Worm (Caenorhabditis elegans) whole organism, late embryonic: ENCODE results near the gene C06B3.6.

Experiments used
- K02D7.2 ChIP-seq: sonication (generic microtip); optimal IDR thresholded peaks from 2 replicates; lab custom pipeline; 2017; ENCODE audit warnings: mild to moderate bottlenecking, missing genetic modification characterization, missing compliant biosample characterization
- T23F11.4 ChIP-seq: fragments of 200-800 bp; sonication (Bioruptor generic); optimal IDR thresholded peaks from 2 replicates; lab custom pipeline; 2018; ENCODE audit warnings: mild to moderate bottlenecking, missing genetic modification characterization, missing compliant biosample characterization
- ahr-1 ChIP-seq: sonication (generic microtip); optimal IDR thresholded peaks from 2 replicates; lab custom pipeline; 2016; ENCODE audit warnings: missing genetic modification characterization, missing compliant biosample characterization
- ceh-14 ChIP-seq: sonication (generic microtip); optimal IDR thresholded peaks from 2 replicates; lab custom pipeline; 2016; ENCODE audit warnings: missing genotype, missing genetic modification characterization, missing compliant biosample characterization
- ceh-22 ChIP-seq: sonication (generic microtip); optimal IDR thresholded peaks from 2 replicates; lab custom pipeline; 2017; ENCODE audit warnings: missing biosample characterization, missing genetic modification characterization
- ceh-24 ChIP-seq: sonication (generic microtip); optimal IDR thresholded peaks from 2 replicates; lab custom pipeline; 2016; ENCODE audit warnings: mild to moderate bottlenecking, missing genetic modification characterization, missing compliant biosample characterization
- ceh-30 ChIP-seq: fragments of 150-350 bp; optimal IDR thresholded peaks from 2 replicates; lab custom pipeline; 2014; ENCODE audit warnings: missing biosample characterization, missing genetic modification characterization
- ceh-31 ChIP-seq: sonication (generic microtip); optimal IDR thresholded peaks from 2 replicates; lab custom pipeline; 2016; ENCODE audit warnings: missing genetic modification characterization, missing compliant biosample characterization
- ceh-34 ChIP-seq: sonication (generic microtip); optimal IDR thresholded peaks from 2 replicates; lab custom pipeline; 2016; ENCODE audit warnings: mild to moderate bottlenecking, missing genetic modification characterization, missing compliant biosample characterization
- ceh-48 ChIP-seq: sonication (generic microtip); optimal IDR thresholded peaks from 2 replicates; lab custom pipeline; 2016; ENCODE audit warnings: missing genetic modification characterization, inconsistent platforms, missing compliant biosample characterization
- ceh-9 ChIP-seq: sonication (generic microtip); optimal IDR thresholded peaks from 2 replicates; lab custom pipeline; 2016; ENCODE audit warnings: mild to moderate bottlenecking, missing genetic modification characterization, inconsistent platforms, missing compliant biosample characterization
- che-1 ChIP-seq: sonication (generic microtip); optimal IDR thresholded peaks from 2 replicates; lab custom pipeline; 2016; ENCODE audit warnings: mild to moderate bottlenecking, missing genetic modification characterization, missing compliant biosample characterization
- dmd-4 ChIP-seq: sonication (generic microtip); optimal IDR thresholded peaks from 2 replicates; lab custom pipeline; 2016; ENCODE audit warnings: borderline replicate concordance, missing genetic modification characterization, missing compliant biosample characterization
- elt-2 ChIP-seq: sonication (generic microtip); optimal IDR thresholded peaks from 2 replicates; lab custom pipeline; 2016; ENCODE audit warnings: missing genetic modification reagents, missing genetic modification characterization, missing compliant biosample characterization
- ets-4 ChIP-seq: sonication (generic microtip); optimal IDR thresholded peaks from 2 replicates; lab custom pipeline; 2016; ENCODE audit warnings: missing genetic modification characterization, missing compliant biosample characterization
- hlh-15 ChIP-seq: sonication (generic microtip); optimal IDR thresholded peaks from 2 replicates; lab custom pipeline; 2016; ENCODE audit warnings: missing genetic modification characterization, missing compliant biosample characterization
- hlh-6 ChIP-seq: sonication (generic microtip); optimal IDR thresholded peaks from 2 replicates; lab custom pipeline; 2016; ENCODE audit warnings: missing genotype, missing genetic modification characterization, missing compliant biosample characterization
- hlh-8 ChIP-seq: sonication (generic microtip); optimal IDR thresholded peaks from 2 replicates; lab custom pipeline; 2016; ENCODE audit warnings: missing genotype, missing genetic modification characterization, missing compliant biosample characterization
- lim-6 ChIP-seq: sonication (generic microtip); optimal IDR thresholded peaks from 2 replicates; lab custom pipeline; 2016; ENCODE audit warnings: missing genetic modification characterization, missing compliant biosample characterization
- lin-11 ChIP-seq: fragments of 200-800 bp; sonication (Bioruptor generic); optimal IDR thresholded peaks from 2 replicates; lab custom pipeline; 2018; ENCODE audit warnings: mild to moderate bottlenecking, missing genetic modification characterization, missing compliant biosample characterization
- madf-2 ChIP-seq: sonication (generic microtip); optimal IDR thresholded peaks from 2 replicates; lab custom pipeline; 2017; ENCODE audit warnings: missing genetic modification characterization, missing compliant biosample characterization
- mec-3 ChIP-seq: sonication (generic microtip); optimal IDR thresholded peaks from 2 replicates; lab custom pipeline; 2016; ENCODE audit warnings: borderline replicate concordance, missing genetic modification characterization, missing compliant biosample characterization
- odd-2 ChIP-seq: sonication (generic microtip); optimal IDR thresholded peaks from 2 replicates; lab custom pipeline; 2017; ENCODE audit warnings: antibody characterized with exemption, mild to moderate bottlenecking, missing genetic modification characterization, missing compliant biosample characterization
- pat-9 ChIP-seq: fragments of 200-800 bp; sonication (Bioruptor generic); optimal IDR thresholded peaks from 2 replicates; lab custom pipeline; 2018; ENCODE audit warnings: mild to moderate bottlenecking, missing genetic modification characterization, moderate library complexity, missing compliant biosample characterization
- pax-1 ChIP-seq: fragments of 150-350 bp; optimal IDR thresholded peaks from 2 replicates; lab custom pipeline; 2014; ENCODE audit warnings: missing biosample characterization, missing genetic modification characterization
- pha-2 ChIP-seq: sonication (generic microtip); optimal IDR thresholded peaks from 2 replicates; lab custom pipeline; 2017; ENCODE audit warnings: mild to moderate bottlenecking, missing genetic modification characterization, missing compliant biosample characterization
- pqm-1 ChIP-seq: sonication (generic microtip); optimal IDR thresholded peaks from 2 replicates; lab custom pipeline; 2016; ENCODE audit warnings: missing genetic modification characterization, missing compliant biosample characterization
- ref-2 ChIP-seq: sonication (generic microtip); optimal IDR thresholded peaks from 2 replicates; lab custom pipeline; 2016; ENCODE audit warnings: missing genetic modification characterization, missing compliant biosample characterization
- rnt-1 ChIP-seq: sonication (generic microtip); optimal IDR thresholded peaks from 2 replicates; lab custom pipeline; 2016; ENCODE audit warnings: missing genetic modification characterization, missing compliant biosample characterization
- sdc-2 ChIP-seq: sonication (generic microtip); optimal IDR thresholded peaks from 2 replicates; lab custom pipeline; 2016; ENCODE audit warnings: missing genotype, missing genetic modification characterization, missing compliant biosample characterization
- tbx-7 ChIP-seq: sonication (generic microtip); optimal IDR thresholded peaks from 2 replicates; lab custom pipeline; 2016; ENCODE audit warnings: missing genotype, missing genetic modification characterization, missing compliant biosample characterization
- unc-3 ChIP-seq, 2 experiments: fragments of 200-800 bp in 1 of 2; sonication (Bioruptor generic) in 1 of 2; sonication (generic microtip) in 1 of 2; conservative IDR thresholded peaks in 1 of 2; optimal IDR thresholded peaks in 1 of 2; 2 replicates each; pipeline versions ENCODE4 v1.3.6 to Lab custom; 2016 to 2022; ENCODE audit warnings: missing compliant biosample characterization in 2 of 2, missing genetic modification characterization in 2 of 2, missing genetic modification reagents in 1 of 2
- unc-42 ChIP-seq: sonication (generic microtip); optimal IDR thresholded peaks from 2 replicates; lab custom pipeline; 2016; ENCODE audit warnings: missing genotype, missing genetic modification characterization, missing compliant biosample characterization
- unc-55 ChIP-seq: sonication (generic microtip); optimal IDR thresholded peaks from 2 replicates; lab custom pipeline; 2017; ENCODE audit warnings: missing biosample characterization, missing genetic modification reagents, missing genetic modification characterization
- zip-5 ChIP-seq: sonication (generic microtip); optimal IDR thresholded peaks from 2 replicates; lab custom pipeline; 2016; ENCODE audit warnings: missing genetic modification characterization, missing compliant biosample characterization
- ztf-16 ChIP-seq: sonication (generic microtip); optimal IDR thresholded peaks from 2 replicates; lab custom pipeline; 2017; ENCODE audit warnings: missing genetic modification characterization, missing compliant biosample characterization

C06B3.6 gene

ce11 chrV:13908916-13909176 is at the start of gene C06B3.6:
Gene C06B3.6, minus strand, starts transcription at chrV:13908967.
- TF ChIP-seq unc-3 (GFP tag; conservative IDR thresholded peaks at IDR 0.05; lab: Robert Waterston, UW) (no peak), unc-3 (tag; optimal IDR thresholded peaks at IDR 0.05; lab: Kevin White, UChicago) (no peak), ref-2 (tag; lab: Kevin White, UChicago) (no peak), che-1 (no peak), ceh-48 (tag; lab: Kevin White, UChicago) (no peak), ets-4 (tag; lab: Kevin White, UChicago) (no peak), lim-6 (tag; lab: Kevin White, UChicago) (no peak), ceh-34 (tag; lab: Kevin White, UChicago) (no peak), pha-2 (tag; lab: Kevin White, UChicago) (no peak), unc-55 (GFP tag; lab: Kevin White, UChicago) (no peak), ceh-9 (tag; lab: Kevin White, UChicago) (no peak), ceh-31 (no peak), ahr-1 (tag; lab: Kevin White, UChicago) (no peak), hlh-15 (no peak), pat-9 (tag; lab: Kevin White, UChicago) (no peak), lin-11 (tag; lab: Kevin White, UChicago) (no peak), hlh-8 (tag; lab: Kevin White, UChicago) (no peak), dmd-4 (tag; lab: Kevin White, UChicago) (no peak)

DNA sequence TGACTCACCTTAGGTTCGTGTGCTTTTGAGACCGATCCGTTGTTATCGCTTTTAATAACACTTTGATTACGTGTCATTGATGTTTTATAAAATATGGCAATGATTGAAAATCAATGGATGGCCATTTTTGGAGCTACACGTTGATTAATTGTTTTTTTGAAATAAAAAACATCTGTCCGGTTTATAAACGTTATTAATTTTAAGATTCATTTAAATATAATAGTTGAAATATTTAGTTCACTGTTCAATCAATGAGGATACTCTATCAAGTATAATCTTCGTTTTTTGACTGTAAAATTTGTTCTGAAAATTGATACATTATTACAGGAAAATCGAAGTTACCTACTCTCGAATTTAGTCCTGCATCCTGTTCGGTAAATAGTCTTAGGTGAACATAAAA is 49.5 kb upstream of the C06B3.6 start, which contains the start of gene R10D12.10:
R10D12.10 (minus strand) TSS at position 101 of the 400 bp plus-strand sequence.
- TF ChIP-seq zip-5 (tag; lab: Kevin White, UChicago): no peak
- no peak for TF ChIP-seq pax-1 (tag; lab: Kevin White, UChicago)
- no peak for TF ChIP-seq pha-2 (tag; lab: Kevin White, UChicago)
- TF ChIP-seq unc-55 (GFP tag; lab: Kevin White, UChicago): no peak
- TF ChIP-seq mec-3 (tag; lab: Kevin White, UChicago): no peak
- no peak for TF ChIP-seq ceh-9 (tag; lab: Kevin White, UChicago)
- no peak for TF ChIP-seq ref-2 (tag; lab: Kevin White, UChicago)
- no peak for TF ChIP-seq ceh-30 (tag; lab: Kevin White, UChicago)

DNA sequence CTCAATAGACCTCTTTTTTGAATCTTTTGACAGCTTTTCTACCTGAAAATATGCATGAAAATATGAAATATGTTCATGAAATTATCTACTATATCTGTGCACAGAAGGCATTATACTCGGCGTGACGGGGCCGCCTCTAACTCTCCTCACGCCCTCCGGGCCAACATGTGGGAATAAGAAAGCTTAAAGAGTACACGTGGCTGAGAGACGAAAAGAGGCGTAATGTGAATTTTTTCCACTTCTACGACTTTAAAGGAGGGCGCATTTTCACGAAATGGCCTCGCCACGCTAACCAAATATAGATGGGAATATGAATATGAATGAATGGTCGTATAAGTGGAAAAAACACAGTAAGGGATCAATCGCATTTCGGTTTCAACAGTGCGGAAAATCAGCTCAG is 48.9 kb upstream of the C06B3.6 start:
- TF ChIP-seq ahr-1 (tag; lab: Kevin White, UChicago) (no peak), ref-2 (tag; lab: Kevin White, UChicago) (no peak), pax-1 (tag; lab: Kevin White, UChicago) (no peak), ceh-22 (no peak), unc-42 (tag; lab: Kevin White, UChicago) (no peak), hlh-6 (tag; lab: Kevin White, UChicago) (no peak), unc-55 (GFP tag; lab: Kevin White, UChicago) (no peak), pqm-1 (no peak), sdc-2 (tag; lab: Kevin White, UChicago) (no peak), ceh-34 (tag; lab: Kevin White, UChicago) (no peak), ceh-48 (tag; lab: Kevin White, UChicago) (no peak)
- TF ChIP-seq, all 69 proteins: peak for 0

DNA sequence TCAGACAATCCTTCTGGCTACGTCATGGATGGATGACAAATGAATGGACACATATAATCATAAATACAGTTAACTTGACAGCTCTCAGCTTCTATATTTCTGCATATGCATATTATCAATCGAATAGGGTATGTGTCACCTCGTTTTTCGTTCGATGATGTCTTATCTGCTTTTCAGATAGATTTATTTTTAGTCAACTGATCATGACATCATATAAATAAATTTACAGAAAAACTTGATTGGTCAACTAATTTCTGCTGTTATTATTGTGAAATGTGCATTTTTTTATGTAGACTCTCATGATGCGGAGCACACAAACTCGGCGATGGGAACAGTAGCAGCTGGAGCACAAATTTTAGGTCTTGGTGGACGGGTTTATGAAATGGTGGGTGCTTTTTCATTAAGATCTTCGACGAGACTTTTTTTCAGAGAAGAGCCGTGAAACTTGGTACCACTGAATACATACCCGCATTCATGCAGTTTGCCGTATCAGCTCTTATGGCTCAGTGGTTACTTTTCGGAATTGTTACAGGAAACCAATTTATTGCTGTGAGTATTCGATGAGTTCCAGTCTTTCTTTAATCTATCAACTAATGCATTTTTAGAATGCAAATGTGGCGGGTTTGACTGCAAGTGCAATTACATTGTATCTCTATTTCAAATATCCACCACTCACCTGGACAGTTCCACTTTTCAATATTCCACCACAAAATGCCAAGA is 46.8 kb upstream of the C06B3.6 start:
- TF ChIP-seq lim-6 (tag; lab: Kevin White, UChicago): no peak
- no peak for TF ChIP-seq ceh-9 (tag; lab: Kevin White, UChicago)
- TF ChIP-seq tbx-7 (tag; lab: Kevin White, UChicago): no peak
- no peak for TF ChIP-seq elt-2 (tag; lab: Kevin White, UChicago)
- TF ChIP-seq odd-2 (tag; lab: Kevin White, UChicago): no peak
- TF ChIP-seq che-1: no peak
- no peak for TF ChIP-seq ceh-24 (tag; lab: Kevin White, UChicago)
- TF ChIP-seq K02D7.2 (tag; lab: Kevin White, UChicago): no peak
- no peak for TF ChIP-seq ztf-16 (tag; lab: Kevin White, UChicago)
- no peak for TF ChIP-seq ref-2 (tag; lab: Kevin White, UChicago)
- TF ChIP-seq T23F11.4 (GFP tag; lab: Kevin White, UChicago): no peak
- no peak for TF ChIP-seq unc-42 (tag; lab: Kevin White, UChicago)
- no peak for TF ChIP-seq ceh-14
- no peak for TF ChIP-seq rnt-1
- no peak for TF ChIP-seq madf-2 (tag; lab: Kevin White, UChicago)
